Worm (Caenorhabditis elegans) whole organism, late embryonic: Measurements from ENCODE around the gene sel-12.

Experiments used
- ama-1 ChIP-seq: fragments of 150-350 bp; optimal IDR thresholded peaks from 2 replicates; lab custom pipeline; 2014
- ceh-6 ChIP-seq: fragments of 200-800 bp; sonication (Bioruptor generic); optimal IDR thresholded peaks from 2 replicates; lab custom pipeline; 2018; ENCODE audit warnings: mild to moderate bottlenecking, missing genetic modification characterization, missing compliant biosample characterization
- ceh-9 ChIP-seq: sonication (generic microtip); optimal IDR thresholded peaks from 2 replicates; lab custom pipeline; 2016; ENCODE audit warnings: mild to moderate bottlenecking, missing genetic modification characterization, inconsistent platforms, missing compliant biosample characterization
- dmd-4 ChIP-seq: sonication (generic microtip); optimal IDR thresholded peaks from 2 replicates; lab custom pipeline; 2016; ENCODE audit warnings: borderline replicate concordance, missing genetic modification characterization, missing compliant biosample characterization
- ets-4 ChIP-seq: sonication (generic microtip); optimal IDR thresholded peaks from 2 replicates; lab custom pipeline; 2016; ENCODE audit warnings: missing genetic modification characterization, missing compliant biosample characterization
- fkh-10 ChIP-seq: fragments of 150-350 bp; optimal IDR thresholded peaks from 2 replicates; lab custom pipeline; 2014; ENCODE audit warnings: missing biosample characterization, missing genetic modification reagents, missing genetic modification characterization
- pat-9 ChIP-seq: fragments of 200-800 bp; sonication (Bioruptor generic); optimal IDR thresholded peaks from 2 replicates; lab custom pipeline; 2018; ENCODE audit warnings: mild to moderate bottlenecking, missing genetic modification characterization, moderate library complexity, missing compliant biosample characterization
- pha-4 ChIP-seq: fragments of 150-350 bp; optimal IDR thresholded peaks from 2 replicates; lab custom pipeline; 2018; ENCODE audit warnings: missing biosample characterization, missing genetic modification reagents, missing genetic modification characterization
- sox-4 ChIP-seq: sonication (generic microtip); optimal IDR thresholded peaks from 2 replicates; lab custom pipeline; 2017; ENCODE audit warnings: mild to moderate bottlenecking, missing genetic modification characterization, inconsistent platforms, missing compliant biosample characterization
- syd-9 ChIP-seq: sonication (generic microtip); optimal IDR thresholded peaks from 2 replicates; lab custom pipeline; 2016; ENCODE audit warnings: mild to moderate bottlenecking, missing genetic modification characterization, moderate library complexity, missing compliant biosample characterization
- unc-55 ChIP-seq: sonication (generic microtip); optimal IDR thresholded peaks from 2 replicates; lab custom pipeline; 2017; ENCODE audit warnings: missing biosample characterization, missing genetic modification reagents, missing genetic modification characterization
- ztf-16 ChIP-seq: sonication (generic microtip); optimal IDR thresholded peaks from 2 replicates; lab custom pipeline; 2017; ENCODE audit warnings: missing genetic modification characterization, missing compliant biosample characterization

DNA sequence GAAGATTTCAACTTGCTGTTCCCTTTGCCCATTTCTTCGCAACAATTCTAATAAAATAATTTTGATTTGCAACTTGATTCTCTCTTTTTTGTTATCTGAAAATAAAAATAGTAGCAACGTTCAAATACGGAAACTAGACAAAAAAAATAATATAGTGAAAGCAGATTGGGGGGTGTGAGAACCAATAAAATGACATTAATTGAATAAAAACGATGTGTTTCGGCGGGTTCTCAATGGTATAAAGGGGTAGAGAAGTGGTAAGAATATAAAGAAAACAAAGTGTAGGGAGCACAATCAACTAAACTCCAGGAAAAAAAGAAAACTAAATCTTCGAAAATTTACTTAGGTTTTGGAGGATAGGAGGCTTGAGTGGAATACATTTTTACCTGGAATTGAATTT is 47.5 kb downstream of the sel-12 start, which contains the start of gene ncs-1:
- TF ChIP-seq ama-1 (lab: Kevin White, UChicago) (no peak), ceh-6 (no peak), sox-4 (tag; lab: Kevin White, UChicago) (no peak), ets-4 (no peak), dmd-4 (no peak), fkh-10 (no peak), unc-55 (GFP tag; lab: Kevin White, UChicago) (no peak), pat-9 (tag; lab: Kevin White, UChicago) (no peak), syd-9 (no peak), pha-4 (no peak), ceh-9 (tag; lab: Kevin White, UChicago) (no peak), ztf-16 (tag; lab: Kevin White, UChicago) (no peak)
